Worm (Caenorhabditis elegans): ENCODE measurements around the gene nhr-258.

DNA sequence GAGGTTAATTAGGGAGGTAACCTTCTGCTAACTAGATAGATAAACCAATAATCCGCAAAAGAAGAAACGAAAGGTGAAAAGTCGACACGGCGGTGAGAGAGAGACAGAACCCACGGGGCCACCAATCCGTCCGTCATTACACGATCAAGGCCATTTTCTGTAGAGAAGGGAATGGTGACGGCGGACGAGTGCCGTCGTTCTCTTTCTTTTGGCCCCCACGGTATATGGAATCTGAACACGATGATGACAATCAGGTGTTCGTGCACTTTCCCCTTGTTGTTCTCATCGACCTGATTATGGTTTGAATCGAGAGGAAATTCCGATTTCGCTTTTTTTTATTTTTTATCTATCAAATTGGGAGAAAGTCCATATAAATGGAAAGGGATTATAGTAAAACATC lies 35.4 kb upstream of the nhr-258 start:
- no peak for TF ChIP-seq nhr-12 (tag; optimal IDR thresholded peaks at IDR 0.05)
- no peak for TF ChIP-seq nhr-28 (tag; optimal IDR thresholded peaks at IDR 0.05)
- TF ChIP-seq nhr-67 (tag; optimal IDR thresholded peaks at IDR 0.05): no peak
- no peak for TF ChIP-seq ceh-28 (tag; optimal IDR thresholded peaks at IDR 0.05)
- TF ChIP-seq ceh-9 (tag; optimal IDR thresholded peaks at IDR 0.05): no peak
- TF ChIP-seq elt-3 (tag; optimal IDR thresholded peaks at IDR 0.05): no peak
- TF ChIP-seq nhr-77 (tag; optimal IDR thresholded peaks at IDR 0.05): no peak
- TF ChIP-seq unc-62 (GFP tag; optimal IDR thresholded peaks at IDR 0.05): no peak
- no peak for TF ChIP-seq lin-39 (tag; optimal IDR thresholded peaks at IDR 0.05)
- no peak for TF ChIP-seq egl-5 (tag; optimal IDR thresholded peaks at IDR 0.05)
